Worm (Caenorhabditis elegans) whole organism, early embryonic: ENCODE results near the gene eyg-1.

Experiments used
- flt-1 ChIP-seq: fragments of 200-800 bp; sonication (Bioruptor generic); IDR thresholded peaks from 2 replicates; pipeline ENCODE4 v1.3.6; 2022; ENCODE audit warnings: missing genetic modification characterization, missing compliant biosample characterization
- tra-4 ChIP-seq: sonication (generic microtip); optimal IDR thresholded peaks from 2 replicates; lab custom pipeline; 2017; ENCODE audit warnings: missing genetic modification characterization, missing compliant biosample characterization

DNA sequence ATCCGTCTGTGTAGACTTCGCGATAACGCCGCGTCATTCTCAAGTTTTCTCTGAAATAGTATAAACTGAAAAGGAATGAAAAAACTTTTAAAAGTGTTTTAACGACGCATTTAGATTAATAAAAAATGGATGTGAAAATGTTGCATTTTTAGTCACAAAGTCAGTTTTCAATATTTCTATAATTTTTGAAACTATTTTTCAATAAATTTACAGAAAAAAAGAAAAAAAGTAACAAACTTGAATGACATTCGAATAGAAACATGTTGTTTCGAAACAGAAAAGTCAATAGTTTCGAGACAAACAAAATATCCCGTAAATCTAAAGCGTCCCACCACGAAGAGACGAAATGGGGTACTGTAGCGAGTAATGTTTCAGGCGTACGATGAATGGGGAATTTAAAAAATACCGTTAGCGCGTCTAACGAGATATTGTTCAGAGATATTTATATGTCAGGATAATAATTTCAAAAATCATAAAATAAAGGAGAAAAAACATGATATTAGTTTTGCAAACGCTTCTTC is 14.3 kb upstream of the eyg-1 start, which contains the start of gene rnh-1.2:
- TF ChIP-seq tra-4 (tag; lab: Kevin White, UChicago), result no peak
- TF ChIP-seq flt-1 (GFP tag; lab: Robert Waterston, UW), result no peak
